Worm (Caenorhabditis elegans) whole organism, L3 larva: ENCODE results near the gene srg-29.

Experiments
- R02D3.7 ChIP-seq: fragments of 150-350 bp; optimal IDR thresholded peaks from 2 replicates; lab custom pipeline; 2014; ENCODE audit warnings: missing biosample characterization, missing genetic modification characterization
- ZK546.5 ChIP-seq: sonication (generic microtip); optimal IDR thresholded peaks from 2 replicates; lab custom pipeline; 2017; ENCODE audit warnings: missing biosample characterization, missing genetic modification characterization
- ama-1 ChIP-seq: fragments of 150-350 bp; optimal IDR thresholded peaks from 2 replicates; lab custom pipeline; 2018
- ceh-16 ChIP-seq: sonication (generic microtip); optimal IDR thresholded peaks from 2 replicates; lab custom pipeline; 2017; ENCODE audit warnings: missing biosample characterization, missing genetic modification characterization
- ceh-28 ChIP-seq: fragments of 150-350 bp; optimal IDR thresholded peaks from 2 replicates; lab custom pipeline; 2014; ENCODE audit warnings: missing biosample characterization, missing genetic modification reagents, missing genetic modification characterization
- ceh-82 ChIP-seq: fragments of 150-350 bp; optimal IDR thresholded peaks from 2 replicates; lab custom pipeline; 2014; ENCODE audit warnings: missing biosample characterization, missing genetic modification characterization
- ceh-9 ChIP-seq: sonication (generic microtip); optimal IDR thresholded peaks from 2 replicates; lab custom pipeline; 2018; ENCODE audit warnings: missing biosample characterization, missing genetic modification characterization
- egl-5 ChIP-seq: fragments of 150-350 bp; optimal IDR thresholded peaks from 2 replicates; lab custom pipeline; 2017; ENCODE audit warnings: missing biosample characterization, missing genetic modification reagents, missing genetic modification characterization, inconsistent platforms
- elt-1 ChIP-seq: fragments of 150-350 bp; optimal IDR thresholded peaks from 2 replicates; lab custom pipeline; 2014; ENCODE audit warnings: missing biosample characterization, missing genetic modification characterization
- elt-2 ChIP-seq: sonication (generic microtip); optimal IDR thresholded peaks from 2 replicates; lab custom pipeline; 2016; ENCODE audit warnings: missing genetic modification reagents, mild to moderate bottlenecking, missing genetic modification characterization, missing compliant biosample characterization
- elt-3 ChIP-seq, 3 experiments: fragments of 150-350 bp in 1 of 3; sonication (generic microtip) in 2 of 3; optimal IDR thresholded peaks; 2 replicates in 2 of 3; 4 replicates in 1 of 3; lab custom pipeline; 2014 to 2017; ENCODE audit warnings: missing biosample characterization in 3 of 3, missing genetic modification characterization in 3 of 3
- eor-1 ChIP-seq, 2 experiments: fragments of 150-350 bp; optimal IDR thresholded peaks; 2 replicates each; lab custom pipeline; 2014 to 2018; ENCODE audit warnings: missing biosample characterization in 2 of 2, missing genetic modification characterization in 2 of 2
- fkh-10 ChIP-seq: sonication (generic microtip); optimal IDR thresholded peaks from 2 replicates; lab custom pipeline; 2017; ENCODE audit warnings: missing biosample characterization, missing genetic modification reagents, missing genetic modification characterization
- fkh-2 ChIP-seq: fragments of 150-350 bp; optimal IDR thresholded peaks from 2 replicates; lab custom pipeline; 2014; ENCODE audit warnings: missing biosample characterization, missing genetic modification reagents, missing genetic modification characterization
- fos-1 ChIP-seq: fragments of 150-350 bp; optimal IDR thresholded peaks from 2 replicates; lab custom pipeline; 2014; ENCODE audit warnings: missing biosample characterization, missing genetic modification characterization
- jun-1 ChIP-seq: fragments of 150-350 bp; optimal IDR thresholded peaks from 2 replicates; lab custom pipeline; 2014; ENCODE audit warnings: missing biosample characterization, missing genetic modification reagents, missing genetic modification characterization
- lin-15B ChIP-seq: fragments of 150-350 bp; optimal IDR thresholded peaks from 2 replicates; lab custom pipeline; 2014; ENCODE audit warnings: missing biosample characterization, missing genetic modification characterization
- lin-39 ChIP-seq: fragments of 150-350 bp; optimal IDR thresholded peaks from 2 replicates; lab custom pipeline; 2018; ENCODE audit warnings: missing biosample characterization, missing genetic modification reagents, missing genetic modification characterization
- mdl-1 ChIP-seq: fragments of 150-350 bp; optimal IDR thresholded peaks from 2 replicates; lab custom pipeline; 2014; ENCODE audit warnings: missing biosample characterization, missing genetic modification characterization
- mml-1 ChIP-seq: fragments of 150-350 bp; sonication (generic microtip); optimal IDR thresholded peaks from 3 replicates; lab custom pipeline; 2014; ENCODE audit warnings: missing biosample characterization, missing genetic modification characterization
- nfya-1 ChIP-seq: sonication (generic microtip); optimal IDR thresholded peaks from 2 replicates; lab custom pipeline; 2017; ENCODE audit warnings: missing genetic modification characterization, mild to moderate bottlenecking, missing compliant biosample characterization, antibody characterized with exemption, moderate library complexity; ENCODE audit not compliant: insufficient read depth
- nhr-12 ChIP-seq: fragments of 150-350 bp; optimal IDR thresholded peaks from 2 replicates; lab custom pipeline; 2014; ENCODE audit warnings: missing biosample characterization, missing genetic modification characterization
- nhr-23 ChIP-seq: fragments of 150-350 bp; optimal IDR thresholded peaks from 2 replicates; lab custom pipeline; 2014; ENCODE audit warnings: missing biosample characterization, missing genetic modification reagents, missing genetic modification characterization
- nhr-237 ChIP-seq: fragments of 150-350 bp; optimal IDR thresholded peaks from 2 replicates; lab custom pipeline; 2014; ENCODE audit warnings: missing biosample characterization, missing genetic modification characterization
- nhr-25 ChIP-seq: sonication (generic microtip); optimal IDR thresholded peaks from 2 replicates; lab custom pipeline; 2017; ENCODE audit warnings: missing biosample characterization, missing genetic modification characterization
- nhr-28 ChIP-seq: fragments of 150-350 bp; optimal IDR thresholded peaks from 2 replicates; lab custom pipeline; 2014; ENCODE audit warnings: missing biosample characterization, missing genetic modification characterization
- nhr-67 ChIP-seq: fragments of 150-350 bp; optimal IDR thresholded peaks from 2 replicates; lab custom pipeline; 2014; ENCODE audit warnings: missing biosample characterization, missing genetic modification characterization
- nhr-76 ChIP-seq: fragments of 150-350 bp; sonication (generic microtip); optimal IDR thresholded peaks from 5 replicates; lab custom pipeline; 2014; ENCODE audit warnings: missing biosample characterization, missing genetic modification characterization
- nhr-77 ChIP-seq: fragments of 150-350 bp; optimal IDR thresholded peaks from 2 replicates; lab custom pipeline; 2014; ENCODE audit warnings: missing biosample characterization, missing genetic modification characterization
- pha-4 ChIP-seq: fragments of 150-350 bp; optimal IDR thresholded peaks from 2 replicates; lab custom pipeline; 2014; ENCODE audit warnings: missing biosample characterization, missing genetic modification reagents, missing genetic modification characterization
- sea-2 ChIP-seq: fragments of 150-350 bp; sonication (generic microtip); optimal IDR thresholded peaks from 4 replicates; lab custom pipeline; 2014; ENCODE audit warnings: missing biosample characterization, missing genetic modification reagents, missing genetic modification characterization
- skn-1 ChIP-seq: fragments of 150-350 bp; optimal IDR thresholded peaks from 2 replicates; lab custom pipeline; 2014; ENCODE audit warnings: missing biosample characterization, missing genetic modification characterization
- tbx-2 ChIP-seq: sonication (generic microtip); optimal IDR thresholded peaks from 2 replicates; lab custom pipeline; 2016; ENCODE audit warnings: mild to moderate bottlenecking, missing genetic modification characterization, missing compliant biosample characterization
- unc-62 ChIP-seq: fragments of 150-350 bp; sonication (generic microtip); optimal IDR thresholded peaks from 4 replicates; lab custom pipeline; 2014; ENCODE audit warnings: missing biosample characterization, missing genetic modification reagents, missing genetic modification characterization
- zag-1 ChIP-seq: fragments of 150-350 bp; optimal IDR thresholded peaks from 2 replicates; lab custom pipeline; 2014; ENCODE audit warnings: missing biosample characterization, missing genetic modification characterization
- ztf-11 ChIP-seq: fragments of 150-350 bp; optimal IDR thresholded peaks from 2 replicates; lab custom pipeline; 2014; ENCODE audit warnings: missing biosample characterization, missing genetic modification characterization

srg-29 gene

ce11 chrV:5349471-5349870, 12.5 kb downstream of the srg-29 start, which contains the start of gene T09D3.3:
TSS of gene T09D3.3 (minus strand) at chrV:5349571.
- TF ChIP-seq pha-4 (tag; lab: Kevin White, UChicago) (no peak), sea-2 (no peak), elt-2 (tag; lab: Kevin White, UChicago) (no peak), nhr-237 (tag; lab: Kevin White, UChicago) (no peak), unc-62 (GFP tag; lab: Kevin White, UChicago) (no peak), eor-1 (tag; optimal IDR thresholded peaks at IDR 0.05; lab: Kevin White, UChicago) (no peak), mml-1 (tag; lab: Kevin White, UChicago) (no peak), ztf-11 (no peak), nhr-25 (no peak), elt-3 (tag; optimal IDR thresholded peaks at IDR 0.05; lab: Kevin White, UChicago) (no peak), nfya-1 (tag; lab: Kevin White, UChicago) (no peak), fkh-10 (no peak), ZK546.5 (tag; lab: Kevin White, UChicago) (no peak), ceh-82 (no peak), jun-1 (no peak), R02D3.7 (no peak), ceh-28 (tag; lab: Kevin White, UChicago) (no peak), nhr-12 (no peak)

DNA sequence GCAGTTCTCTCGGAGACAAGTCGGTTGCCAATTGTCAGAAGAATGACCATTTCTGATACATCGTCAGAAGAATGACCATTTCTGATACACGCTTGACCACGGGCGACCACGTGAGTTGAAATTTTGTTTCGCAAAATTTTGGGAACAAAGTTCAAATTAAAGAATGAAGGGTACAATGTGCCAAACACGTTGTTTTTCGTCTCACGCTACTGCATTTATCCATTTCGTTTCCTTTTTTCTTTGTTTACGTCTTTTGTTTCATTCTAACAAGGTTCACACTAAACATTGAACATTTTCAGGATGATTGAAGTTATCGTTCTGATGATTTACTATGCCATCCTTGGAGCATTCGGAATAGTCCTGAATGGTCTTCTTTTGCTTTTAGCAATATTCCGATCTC, 14.5 kb downstream of the srg-29 start, which contains the start of gene srd-9:
Gene srd-9, plus strand, starts transcription at position 301 of the 400 bp plus-strand sequence.
- TF ChIP-seq ZK546.5 (tag; lab: Kevin White, UChicago) = no peak
- no peak for TF ChIP-seq nfya-1 (tag; lab: Kevin White, UChicago)
- no peak for TF ChIP-seq tbx-2 (tag; lab: Kevin White, UChicago)
- no peak for TF ChIP-seq nhr-23 (tag; lab: Kevin White, UChicago)
- no peak for TF ChIP-seq nhr-77 (tag; lab: Kevin White, UChicago)
- no peak for TF ChIP-seq egl-5 (tag; lab: Kevin White, UChicago)
- TF ChIP-seq fkh-2 (tag; lab: Kevin White, UChicago) = no peak
- TF ChIP-seq lin-39 (tag; lab: Kevin White, UChicago) = no peak
- no peak for TF ChIP-seq ceh-16
- TF ChIP-seq elt-2 (tag; lab: Kevin White, UChicago) = no peak
- TF ChIP-seq nhr-67 = no peak
- TF ChIP-seq skn-1 (tag; lab: Kevin White, UChicago) = no peak
- TF ChIP-seq elt-1 (tag; lab: Kevin White, UChicago) = no peak
- TF ChIP-seq ztf-11 = no peak
- TF ChIP-seq ceh-28 (tag; lab: Kevin White, UChicago) = no peak

ce11 chrV:5358772-5359171, 21.8 kb downstream of the srg-29 start, which contains the start of gene nhr-216:
TSS of gene nhr-216 (minus strand) at chrV:5358872.
- TF ChIP-seq elt-1 (tag; lab: Kevin White, UChicago) = no peak
- no peak for TF ChIP-seq ceh-28 (tag; lab: Kevin White, UChicago)
- no peak for TF ChIP-seq fkh-2 (tag; lab: Kevin White, UChicago)
- no peak for TF ChIP-seq nhr-28
- TF ChIP-seq egl-5 (tag; lab: Kevin White, UChicago) = no peak
- no peak for TF ChIP-seq nhr-76
- TF ChIP-seq mdl-1 (tag; lab: Kevin White, UChicago) = no peak
- no peak for TF ChIP-seq ama-1 (lab: Kevin White, UChicago)
- no peak for TF ChIP-seq zag-1 (tag; lab: Kevin White, UChicago)
- no peak for TF ChIP-seq ztf-11
- TF ChIP-seq tbx-2 (tag; lab: Kevin White, UChicago) = no peak
- TF ChIP-seq nfya-1 (tag; lab: Kevin White, UChicago) = no peak
- TF ChIP-seq fkh-10 = no peak
- TF ChIP-seq ceh-16 = no peak
- TF ChIP-seq pha-4 (tag; lab: Kevin White, UChicago) = no peak
- no peak for TF ChIP-seq sea-2
- TF ChIP-seq nhr-77 (tag; lab: Kevin White, UChicago) = no peak

ce11 chrV:5362220-5362619, 25.2 kb downstream of the srg-29 start:
- TF ChIP-seq R02D3.7 (no peak), lin-39 (tag; lab: Kevin White, UChicago) (no peak), ztf-11 (no peak), pha-4 (tag; lab: Kevin White, UChicago) (no peak), fkh-2 (tag; lab: Kevin White, UChicago) (no peak), zag-1 (tag; lab: Kevin White, UChicago) (no peak), elt-3 (tag; optimal IDR thresholded peaks at IDR 0.05; lab: Kevin White, UChicago) (no peak), fos-1 (tag; lab: Kevin White, UChicago) (no peak), ZK546.5 (tag; lab: Kevin White, UChicago) (no peak), skn-1 (tag; lab: Kevin White, UChicago) (no peak), ceh-16 (no peak), fkh-10 (no peak), nhr-25 (no peak), nhr-76 (no peak), unc-62 (GFP tag; lab: Kevin White, UChicago) (no peak), nhr-67 (no peak), lin-15B (tag; lab: Kevin White, UChicago) (no peak), ceh-9 (tag; lab: Kevin White, UChicago) (no peak), egl-5 (tag; lab: Kevin White, UChicago) (no peak)
